Fruit fly (Drosophila melanogaster): Measurements from ENCODE around the gene Cyp6d5.

Gene Cyp6d5

dm6 chr3R:14028158-14028557 lies 870 bp upstream of the Cyp6d5 start:
- TF ChIP-seq woc (GFP tag; optimal IDR thresholded peaks at IDR 0.05) = no peak
- no peak for TF ChIP-seq Hr78 (GFP tag; optimal IDR thresholded peaks at IDR 0.05)
- TF ChIP-seq dmrt93B (GFP tag; optimal IDR thresholded peaks at IDR 0.05) = no peak

DNA sequence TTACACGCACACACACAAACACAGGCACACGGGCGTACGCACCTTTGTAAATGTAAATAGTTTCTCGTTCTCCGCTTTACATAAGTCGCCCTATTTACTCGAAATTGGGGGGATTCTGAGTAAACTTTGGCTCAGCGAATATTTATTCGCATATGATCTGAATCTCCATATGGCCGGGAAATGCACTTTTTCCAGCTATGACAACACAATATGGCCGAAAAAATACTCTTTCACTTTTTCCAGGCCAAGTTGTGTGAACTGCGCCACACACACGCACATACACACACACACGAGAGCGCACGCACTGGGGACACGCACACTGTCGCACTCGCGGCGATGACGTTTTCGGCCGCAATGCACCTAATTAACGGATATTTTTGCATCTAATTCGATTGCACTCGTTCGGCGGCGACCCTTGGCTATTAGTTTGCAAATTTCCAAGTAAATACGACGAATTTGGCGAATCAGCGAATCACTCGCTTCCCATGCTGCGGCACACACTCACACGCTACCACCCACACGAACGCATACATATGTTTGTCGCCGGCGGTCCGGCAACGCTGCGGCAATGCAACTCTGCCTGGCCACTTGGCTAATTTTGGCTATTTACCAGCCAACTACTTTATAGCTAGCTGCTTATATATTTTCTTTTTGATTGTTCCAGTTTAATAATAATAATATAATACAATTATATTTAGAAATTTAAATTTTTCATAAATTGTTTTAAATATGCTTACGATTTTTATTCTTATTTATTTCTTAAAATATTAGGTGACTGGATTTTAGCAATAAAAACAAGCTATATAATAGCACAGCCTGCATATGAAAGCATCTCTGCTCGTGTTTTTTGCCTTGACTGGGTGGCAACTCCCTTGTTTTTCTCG lies 2.7 kb downstream of the Cyp6d5 start, which contains the start of the genes rdx and CG3061:
Gene rdx (minus strand): TSS at position 527 of the 884 bp plus-strand sequence.
Gene CG3061 (plus strand): TSS at position 841 of the 884 bp plus-strand sequence.
- TF ChIP-seq ey (GFP tag; optimal IDR thresholded peaks at IDR 0.05) (no peak), Myc (optimal IDR thresholded peaks at IDR 0.05) (peak; percentile 95), rgr (GFP tag; optimal IDR thresholded peaks at IDR 0.05) (peak; percentile 29), Dfd (GFP tag; optimal IDR thresholded peaks at IDR 0.05) (peak; percentile 60), psq (GFP tag; optimal IDR thresholded peaks at IDR 0.05) (peak; percentile 55), woc (GFP tag; optimal IDR thresholded peaks at IDR 0.05) (peak; percentile 58), sv (GFP tag; optimal IDR thresholded peaks at IDR 0.05) (no peak), sage (GFP tag; optimal IDR thresholded peaks at IDR 0.05) (peak; percentile 28), Mio (GFP tag; optimal IDR thresholded peaks at IDR 0.05) (no peak), brk (GFP tag; optimal IDR thresholded peaks at IDR 0.05) (no peak), Hnf4 (GFP tag; optimal IDR thresholded peaks at IDR 0.05) (peak; percentile 46), br (GFP tag; optimal IDR thresholded peaks at IDR 0.05) (no peak), Hr78 (GFP tag; optimal IDR thresholded peaks at IDR 0.05) (no peak), fru (GFP tag; optimal IDR thresholded peaks at IDR 0.05) (no peak), CG9705 (GFP tag; optimal IDR thresholded peaks at IDR 0.05) (peak; percentile 37), GATAd (GFP tag; optimal IDR thresholded peaks at IDR 0.05) (no peak), foxo (GFP tag; optimal IDR thresholded peaks at IDR 0.05) (peak in 1 of 2 experiments; percentile 50), CrebA (GFP tag; optimal IDR thresholded peaks at IDR 0.05; ENCODE audit: borderline replicate concordance) (no peak), N (GFP tag; optimal IDR thresholded peaks at IDR 0.05) (peak; percentile 59), Abd-B (GFP tag; optimal IDR thresholded peaks at IDR 0.05) (no peak), pan (optimal IDR thresholded peaks at IDR 0.05) (no peak), h (GFP tag; optimal IDR thresholded peaks at IDR 0.05) (peak; percentile 23), dmrt93B (GFP tag; optimal IDR thresholded peaks at IDR 0.05) (peak; percentile 71), tai (GFP tag; optimal IDR thresholded peaks at IDR 0.05) (no peak), Jra (GFP tag; optimal IDR thresholded peaks at IDR 0.05) (no peak), CG32264 (GFP tag; optimal IDR thresholded peaks at IDR 0.05) (no peak), Vsx2 (GFP tag; optimal IDR thresholded peaks at IDR 0.05; ENCODE audit: partially characterized antibody) (no peak), HLH106 (tag; optimal IDR thresholded peaks at IDR 0.05) (peak; percentile 82), Sp1 (GFP tag; optimal IDR thresholded peaks at IDR 0.05) (peak; percentile 50), Rel (GFP tag; optimal IDR thresholded peaks at IDR 0.05) (no peak), Rel (tag; optimal IDR thresholded peaks at IDR 0.05) (peak; percentile 15), dl (GFP tag; optimal IDR thresholded peaks at IDR 0.05; ENCODE audit: insufficient read depth in 1 of 2, partially characterized antibody in 2 of 2) (no peak)

- TF ChIP-seq CG9705 (GFP tag; optimal IDR thresholded peaks at IDR 0.05) = no peak
Measured at dm6 chr3R:14032422-14033188, 3.6 kb downstream of the Cyp6d5 start.

- TF ChIP-seq CG32264 (GFP tag; optimal IDR thresholded peaks at IDR 0.05) (no peak), br (GFP tag; optimal IDR thresholded peaks at IDR 0.05) (no peak), Dif (GFP tag; optimal IDR thresholded peaks at IDR 0.05; ENCODE audit: partially characterized antibody) (no peak), dmrt93B (GFP tag; optimal IDR thresholded peaks at IDR 0.05) (no peak), Rel (GFP tag; optimal IDR thresholded peaks at IDR 0.05) (no peak), Rel (tag; optimal IDR thresholded peaks at IDR 0.05) (no peak), dl (GFP tag; optimal IDR thresholded peaks at IDR 0.05; ENCODE audit: insufficient read depth in 1 of 2, partially characterized antibody in 2 of 2) (no peak), psq (GFP tag; optimal IDR thresholded peaks at IDR 0.05) (no peak), usp (GFP tag; optimal IDR thresholded peaks at IDR 0.05) (no peak), tai (GFP tag; optimal IDR thresholded peaks at IDR 0.05) (no peak)
Measured at dm6 chr3R:14034636-14035035, 5.6 kb downstream of the Cyp6d5 start.

Measured in whole organism, wandering third instar larva.